Worm (Caenorhabditis elegans): Measurements from ENCODE around the gene ZC302.3.

- TF ChIP-seq ztf-1 (GFP tag; conservative IDR thresholded peaks at IDR 0.05) (no peak), elt-3 (tag; optimal IDR thresholded peaks at IDR 0.05) (no peak), lsy-2 (tag; optimal IDR thresholded peaks at IDR 0.05) (no peak), snpc-4 (tag; optimal IDR thresholded peaks at IDR 0.05) (no peak), nhr-129 (tag; optimal IDR thresholded peaks at IDR 0.05) (peak; percentile 35), egl-27 (tag; optimal IDR thresholded peaks at IDR 0.05) (peak; percentile 33), nhr-25 (tag; optimal IDR thresholded peaks at IDR 0.05) (peak; percentile 97), blmp-1 (tag; optimal IDR thresholded peaks at IDR 0.05; ENCODE audit: insufficient read depth) (peak; percentile 95), nhr-237 (tag; optimal IDR thresholded peaks at IDR 0.05) (no peak), lin-11 (tag; optimal IDR thresholded peaks at IDR 0.05) (no peak), skn-1 (tag; optimal IDR thresholded peaks at IDR 0.05) (no peak), ztf-11 (tag; optimal IDR thresholded peaks at IDR 0.05) (no peak), ceh-16 (tag; optimal IDR thresholded peaks at IDR 0.05) (peak; percentile 97)
These were observed 24.2 kb downstream of the ZC302.3 start for ce11 chrV:10716865-10717713.

All from whole organism, L2 larva.